Worm (Caenorhabditis elegans) whole organism, mixed stage, embryonic: ENCODE measurements around the gene fipr-13.

Experiments
- M03D4.4 ChIP-seq: sonication (generic microtip); optimal IDR thresholded peaks from 2 replicates; lab custom pipeline; 2017; ENCODE audit warnings: mild to moderate bottlenecking, missing genetic modification characterization, missing compliant biosample characterization
- blmp-1 ChIP-seq: fragments of 150-350 bp; optimal IDR thresholded peaks from 2 replicates; lab custom pipeline; 2014; ENCODE audit warnings: missing biosample characterization, missing genetic modification characterization
- ceh-39 ChIP-seq: fragments of 150-350 bp; optimal IDR thresholded peaks from 2 replicates; lab custom pipeline; 2014; ENCODE audit warnings: missing biosample characterization, missing genetic modification characterization
- ceh-43 ChIP-seq: fragments of 200-800 bp; sonication (Bioruptor generic); optimal IDR thresholded peaks from 2 replicates; lab custom pipeline; 2018; ENCODE audit warnings: mild to moderate bottlenecking, missing genetic modification characterization, moderate library complexity, missing compliant biosample characterization
- ces-1 ChIP-seq: fragments of 150-350 bp; optimal IDR thresholded peaks from 2 replicates; lab custom pipeline; 2014; ENCODE audit warnings: missing biosample characterization, missing genetic modification reagents, missing genetic modification characterization
- cnd-1 ChIP-seq: fragments of 200-800 bp; sonication (Bioruptor generic); optimal IDR thresholded peaks from 2 replicates; lab custom pipeline; 2018; ENCODE audit warnings: mild to moderate bottlenecking, missing genetic modification characterization, missing compliant biosample characterization
- elt-1 ChIP-seq: sonication (generic microtip); optimal IDR thresholded peaks from 2 replicates; lab custom pipeline; 2017; ENCODE audit warnings: missing genetic modification characterization, mild to moderate bottlenecking, missing compliant biosample characterization, antibody characterized with exemption, moderate library complexity, borderline replicate concordance; ENCODE audit not compliant: insufficient read depth
- flh-1 ChIP-seq: fragments of 200-800 bp; sonication (Bioruptor generic); optimal IDR thresholded peaks from 2 replicates; lab custom pipeline; 2018; ENCODE audit warnings: mild to moderate bottlenecking, missing genetic modification characterization, moderate library complexity, missing compliant biosample characterization
- ham-2 ChIP-seq: fragments of 200-800 bp; sonication (Bioruptor generic); optimal IDR thresholded peaks from 2 replicates; lab custom pipeline; 2018; ENCODE audit warnings: mild to moderate bottlenecking, missing genetic modification characterization, missing compliant biosample characterization
- hlh-1 ChIP-seq: fragments of 150-350 bp; optimal IDR thresholded peaks from 2 replicates; lab custom pipeline; 2014; ENCODE audit warnings: missing biosample characterization, missing genetic modification reagents, missing genetic modification characterization
- lin-32 ChIP-seq: fragments of 200-800 bp; sonication (Bioruptor generic); optimal IDR thresholded peaks from 2 replicates; lab custom pipeline; 2018; ENCODE audit warnings: mild to moderate bottlenecking, missing genetic modification characterization, missing compliant biosample characterization
- lsy-2 ChIP-seq: fragments of 150-350 bp; optimal IDR thresholded peaks from 2 replicates; lab custom pipeline; 2014; ENCODE audit warnings: missing biosample characterization, missing genetic modification characterization
- mab-5 ChIP-seq: fragments of 150-350 bp; optimal IDR thresholded peaks from 2 replicates; lab custom pipeline; 2014; ENCODE audit warnings: missing biosample characterization, missing genetic modification characterization
- mep-1 ChIP-seq: fragments of 150-350 bp; optimal IDR thresholded peaks from 2 replicates; lab custom pipeline; 2017; ENCODE audit warnings: missing biosample characterization, missing genetic modification reagents, missing genetic modification characterization, inconsistent platforms
- nhr-12 ChIP-seq: fragments of 150-350 bp; optimal IDR thresholded peaks from 2 replicates; lab custom pipeline; 2014; ENCODE audit warnings: missing biosample characterization, missing genetic modification characterization
- nhr-2 ChIP-seq: fragments of 150-350 bp; optimal IDR thresholded peaks from 2 replicates; lab custom pipeline; 2014; ENCODE audit warnings: missing biosample characterization, missing genetic modification characterization
- nhr-237 ChIP-seq: fragments of 150-350 bp; optimal IDR thresholded peaks from 2 replicates; lab custom pipeline; 2014; ENCODE audit warnings: missing biosample characterization, missing genetic modification characterization
- nhr-28 ChIP-seq: fragments of 150-350 bp; optimal IDR thresholded peaks from 2 replicates; lab custom pipeline; 2014; ENCODE audit warnings: missing biosample characterization, missing genetic modification characterization
- nhr-76 ChIP-seq: sonication (generic microtip); optimal IDR thresholded peaks from 2 replicates; lab custom pipeline; 2017; ENCODE audit warnings: missing biosample characterization, missing genetic modification characterization
- pha-4 ChIP-seq: fragments of 150-350 bp; optimal IDR thresholded peaks from 2 replicates; lab custom pipeline; 2018; ENCODE audit warnings: missing biosample characterization, missing genetic modification reagents, missing genetic modification characterization
- sem-2 ChIP-seq: fragments of 200-800 bp; sonication (Bioruptor generic); optimal IDR thresholded peaks from 2 replicates; lab custom pipeline; 2018; ENCODE audit warnings: mild to moderate bottlenecking, missing genetic modification characterization, missing compliant biosample characterization
- snpc-4 ChIP-seq: fragments of 150-350 bp; optimal IDR thresholded peaks from 2 replicates; lab custom pipeline; 2014; ENCODE audit warnings: missing biosample characterization, missing genetic modification characterization
- sptf-1 ChIP-seq: sonication (generic microtip); optimal IDR thresholded peaks from 2 replicates; lab custom pipeline; 2017; ENCODE audit warnings: mild to moderate bottlenecking, missing genetic modification characterization, moderate library complexity, missing compliant biosample characterization
- tbx-8 ChIP-seq: fragments of 200-800 bp; sonication (Bioruptor generic); optimal IDR thresholded peaks from 2 replicates; lab custom pipeline; 2018; ENCODE audit warnings: mild to moderate bottlenecking, missing genetic modification characterization, moderate library complexity, missing compliant biosample characterization
- unc-62 ChIP-seq: fragments of 150-350 bp; optimal IDR thresholded peaks from 2 replicates; lab custom pipeline; 2014; ENCODE audit warnings: missing biosample characterization, missing genetic modification reagents, missing genetic modification characterization
- ztf-11 ChIP-seq: fragments of 150-350 bp; optimal IDR thresholded peaks from 2 replicates; lab custom pipeline; 2014; ENCODE audit warnings: missing biosample characterization, missing genetic modification characterization

The fipr-13 gene

ce11 chrV:10107309-10107708 is 43.0 kb downstream of the fipr-13 start, which contains the start of gene C08B6.11:
TSS of gene C08B6.11 (plus strand) at chrV:10107609.
- TF ChIP-seq sptf-1 (no peak), pha-4 (tag; lab: Kevin White, UChicago) (no peak), nhr-28 (tag; lab: Kevin White, UChicago) (no peak)

- TF ChIP-seq mep-1 (tag; lab: Kevin White, UChicago) (no peak), nhr-237 (tag; lab: Kevin White, UChicago) (no peak), unc-62 (no peak), tbx-8 (GFP tag; lab: Kevin White, UChicago) (no peak), lsy-2 (tag; lab: Kevin White, UChicago) (no peak), ham-2 (GFP tag; lab: Kevin White, UChicago) (no peak), elt-1 (no peak), pha-4 (tag; lab: Kevin White, UChicago) (no peak), nhr-28 (tag; lab: Kevin White, UChicago) (no peak), ces-1 (GFP tag; lab: Kevin White, UChicago) (no peak), lin-32 (GFP tag; lab: Kevin White, UChicago) (no peak), snpc-4 (tag; lab: Kevin White, UChicago) (no peak), sptf-1 (no peak), cnd-1 (no peak)
Measured at ce11 chrV:10111129-10111528, 46.8 kb downstream of the fipr-13 start.

- no peak for TF ChIP-seq unc-62
Measured at ce11 chrV:10112187-10112586, 47.9 kb downstream of the fipr-13 start, which contains the start of gene C08B6.3. TSS of gene C08B6.3 (minus strand) at chrV:10112287.

ce11 chrV:10114329-10114728 is 50.0 kb downstream of the fipr-13 start, which contains the start of gene cht-5:
TSS of gene cht-5 (plus strand) at chrV:10114629.
- TF ChIP-seq ztf-11 (tag; lab: Kevin White, UChicago) = no peak
- TF ChIP-seq flh-1 (GFP tag; lab: Kevin White, UChicago) = no peak
- TF ChIP-seq snpc-4 (tag; lab: Kevin White, UChicago) = no peak
- TF ChIP-seq tbx-8 (GFP tag; lab: Kevin White, UChicago) = no peak
- no peak for TF ChIP-seq lsy-2 (tag; lab: Kevin White, UChicago)
- no peak for TF ChIP-seq hlh-1 (tag; lab: Kevin White, UChicago)
- no peak for TF ChIP-seq mep-1 (tag; lab: Kevin White, UChicago)
- no peak for TF ChIP-seq nhr-12 (tag; lab: Kevin White, UChicago)
- no peak for TF ChIP-seq pha-4 (tag; lab: Kevin White, UChicago)
- no peak for TF ChIP-seq mab-5 (tag; lab: Kevin White, UChicago)
- no peak for TF ChIP-seq nhr-2 (tag; lab: Kevin White, UChicago)
- TF ChIP-seq ceh-43 (GFP tag; lab: Kevin White, UChicago) = no peak
- TF ChIP-seq elt-1 = no peak
- no peak for TF ChIP-seq ceh-39 (tag; lab: Kevin White, UChicago)
- no peak for TF ChIP-seq nhr-28 (tag; lab: Kevin White, UChicago)
- TF ChIP-seq blmp-1 (tag; lab: Kevin White, UChicago) = no peak
- TF ChIP-seq M03D4.4 = no peak
- no peak for TF ChIP-seq sem-2 (GFP tag; lab: Kevin White, UChicago)
- no peak for TF ChIP-seq cnd-1
- no peak for TF ChIP-seq nhr-76 (tag; lab: Kevin White, UChicago)
